Worm (Caenorhabditis elegans) whole organism, early embryonic: ENCODE data around the gene C29H12.6.

Experiments used
- F13C5.2 ChIP-seq: sonication (generic microtip); optimal IDR thresholded peaks from 2 replicates; lab custom pipeline; 2017; ENCODE audit warnings: mild to moderate bottlenecking, missing genetic modification characterization, inconsistent platforms, missing compliant biosample characterization
- aly-1 ChIP-seq: sonication (generic microtip); optimal IDR thresholded peaks from 2 replicates; lab custom pipeline; 2016; ENCODE audit warnings: missing genetic modification characterization, missing compliant biosample characterization
- ama-1 ChIP-seq: fragments of 150-350 bp; optimal IDR thresholded peaks from 2 replicates; lab custom pipeline; 2014
- hmg-4 ChIP-seq: fragments of 200-800 bp; sonication (Bioruptor generic); optimal IDR thresholded peaks from 2 replicates; lab custom pipeline; 2018; ENCODE audit warnings: mild to moderate bottlenecking, missing genetic modification characterization, missing compliant biosample characterization
- pes-1 ChIP-seq: fragments of 200-800 bp; sonication (Bioruptor generic); IDR thresholded peaks from 2 replicates; pipeline ENCODE4 v1.3.6; 2022; ENCODE audit warnings: missing genetic modification reagents, missing genetic modification characterization, missing compliant biosample characterization
- scrt-1 ChIP-seq: fragments of 200-800 bp; sonication (Bioruptor generic); IDR thresholded peaks from 2 replicates; pipeline ENCODE4 v1.3.6; 2022; ENCODE audit warnings: missing genetic modification characterization, missing compliant biosample characterization
- sea-1 ChIP-seq: fragments of 200-800 bp; sonication (Bioruptor generic); conservative IDR thresholded peaks from 2 replicates; pipeline ENCODE4 v1.3.6; 2022; ENCODE audit warnings: missing genetic modification characterization, missing compliant biosample characterization
- tbx-11 ChIP-seq: fragments of 200-800 bp; sonication (Bioruptor generic); IDR thresholded peaks from 2 replicates; pipeline ENCODE4 v1.3.6; 2022; ENCODE audit warnings: missing genetic modification characterization, missing compliant biosample characterization
- tbx-37 ChIP-seq: fragments of 200-800 bp; sonication (Bioruptor generic); conservative IDR thresholded peaks from 2 replicates; pipeline ENCODE4 v1.3.6; 2022; ENCODE audit warnings: missing genetic modification reagents, missing genetic modification characterization, missing compliant biosample characterization

DNA sequence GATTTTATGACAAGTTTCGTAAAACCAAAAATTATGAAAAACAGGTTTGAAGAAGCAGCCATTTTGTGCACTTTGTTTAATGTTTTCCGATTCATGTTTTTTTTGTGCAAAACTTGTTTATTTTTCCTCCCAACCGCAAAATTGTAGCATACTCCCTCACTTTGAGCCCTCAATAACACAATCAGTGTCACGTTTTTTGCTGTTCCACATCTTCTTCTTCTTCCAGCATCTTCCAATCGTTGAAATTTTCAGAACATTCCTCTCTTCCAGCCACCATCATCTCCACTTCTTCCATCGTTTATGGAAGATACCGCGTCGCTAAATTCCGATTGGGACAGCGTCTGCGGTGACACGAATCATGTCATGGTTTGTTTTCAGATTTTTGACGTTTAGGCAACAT lies 14.5 kb upstream of the C29H12.6 start, which contains the start of gene abts-3:
- TF ChIP-seq scrt-1 (GFP tag; lab: Robert Waterston, UW), result no peak
- TF ChIP-seq ama-1 (lab: Kevin White, UChicago), result no peak
- no peak for TF ChIP-seq tbx-37
- TF ChIP-seq aly-1 (tag; lab: Kevin White, UChicago), result no peak
- TF ChIP-seq sea-1 (GFP tag; lab: Robert Waterston, UW), result no peak
- TF ChIP-seq F13C5.2 (tag; lab: Kevin White, UChicago), result no peak
- TF ChIP-seq hmg-4 (GFP tag; lab: Kevin White, UChicago), result no peak
- TF ChIP-seq tbx-11, result no peak
- no peak for TF ChIP-seq pes-1 (GFP tag; lab: Robert Waterston, UW)
